Worm (Caenorhabditis elegans) whole organism, L4 larva: ENCODE data around the gene ZK675.4.

Experiments
- F10B5.3 ChIP-seq: sonication (generic microtip); optimal IDR thresholded peaks from 2 replicates; lab custom pipeline; 2016; ENCODE audit warnings: mild to moderate bottlenecking, missing genetic modification characterization, missing compliant biosample characterization
- F49E8.2 ChIP-seq: sonication (generic microtip); optimal IDR thresholded peaks from 2 replicates; lab custom pipeline; 2016; ENCODE audit warnings: missing compliant biosample characterization, mild to moderate bottlenecking, missing genetic modification characterization, borderline replicate concordance
- R02D3.7 ChIP-seq: fragments of 150-350 bp; sonication (generic microtip); optimal IDR thresholded peaks from 3 replicates; lab custom pipeline; 2014; ENCODE audit warnings: missing biosample characterization, missing genetic modification characterization
- T20F7.1 ChIP-seq: fragments of 200-800 bp; sonication (Bioruptor generic); optimal IDR thresholded peaks from 2 replicates; lab custom pipeline; 2018; ENCODE audit warnings: mild to moderate bottlenecking, missing genetic modification characterization, missing compliant biosample characterization
- T26A8.4 ChIP-seq: fragments of 200-800 bp; sonication (Bioruptor generic); IDR thresholded peaks from 2 replicates; pipeline ENCODE4 v1.3.6; 2022; ENCODE audit warnings: missing genetic modification characterization, missing compliant biosample characterization
- Y48G9A.11 ChIP-seq: fragments of 200-800 bp; sonication (Bioruptor generic); IDR thresholded peaks from 2 replicates; pipeline ENCODE4 v1.3.6; 2022; ENCODE audit warnings: missing genetic modification reagents, missing genetic modification characterization, missing compliant biosample characterization
- Y5F2A.4 ChIP-seq: fragments of 200-800 bp; sonication (Bioruptor generic); optimal IDR thresholded peaks from 2 replicates; lab custom pipeline; 2018; ENCODE audit warnings: mild to moderate bottlenecking, missing genetic modification characterization, missing compliant biosample characterization
- ZK337.2 ChIP-seq: fragments of 200-800 bp; sonication (Bioruptor generic); IDR thresholded peaks from 2 replicates; pipeline ENCODE4 v1.3.6; 2022; ENCODE audit warnings: missing genetic modification reagents, missing genetic modification characterization, missing compliant biosample characterization
- ZK546.5 ChIP-seq, 2 experiments: sonication (generic microtip); optimal IDR thresholded peaks; 2 replicates each; lab custom pipeline; 2017; ENCODE audit warnings: missing biosample characterization in 2 of 2, missing genetic modification characterization in 2 of 2
- aha-1 ChIP-seq: fragments of 150-350 bp; peaks from one replicate; lab custom pipeline; 2014; ENCODE audit warnings: missing biosample characterization, missing genetic modification characterization
- aly-2 ChIP-seq: sonication (generic microtip); optimal IDR thresholded peaks from 2 replicates; lab custom pipeline; 2018; ENCODE audit warnings: missing biosample characterization, missing genetic modification characterization
- arid-1 ChIP-seq: fragments of 200-800 bp; sonication (Bioruptor generic); conservative IDR thresholded peaks from 2 replicates; pipeline ENCODE4 v1.3.6; 2022; ENCODE audit warnings: missing genetic modification reagents, missing genetic modification characterization, missing compliant biosample characterization
- attf-4 ChIP-seq: sonication (generic microtip); optimal IDR thresholded peaks from 3 replicates; lab custom pipeline; 2017; ENCODE audit warnings: missing biosample characterization, missing genetic modification characterization
- ceh-20 ChIP-seq: fragments of 200-800 bp; sonication (Bioruptor generic); IDR thresholded peaks from 2 replicates; pipeline ENCODE4 v1.3.6; 2022; ENCODE audit warnings: missing genetic modification reagents, missing genetic modification characterization, missing compliant biosample characterization
- ceh-44 ChIP-seq: fragments of 200-800 bp; sonication (Bioruptor generic); IDR thresholded peaks from 2 replicates; pipeline ENCODE4 v1.3.6; 2022; ENCODE audit warnings: missing genetic modification reagents, missing genetic modification characterization, missing compliant biosample characterization
- ceh-82 ChIP-seq: sonication (generic microtip); optimal IDR thresholded peaks from 2 replicates; lab custom pipeline; 2017; ENCODE audit warnings: missing biosample characterization, missing genetic modification characterization
- daf-16 ChIP-seq, 3 experiments: sonication (generic microtip); optimal IDR thresholded peaks; 2 replicates each; lab custom pipeline; 2016 to 2017; ENCODE audit warnings: missing genetic modification characterization in 3 of 3, missing genetic modification reagents in 3 of 3, mild to moderate bottlenecking in 2 of 3, missing compliant biosample characterization in 2 of 3, missing biosample characterization in 1 of 3, moderate library complexity in 1 of 3
- daf-19 ChIP-seq: fragments of 200-800 bp; sonication (Bioruptor generic); conservative IDR thresholded peaks from 2 replicates; pipeline ENCODE4 v1.3.6; 2022; ENCODE audit warnings: missing genetic modification characterization, missing compliant biosample characterization
- dmd-6 ChIP-seq: fragments of 200-800 bp; sonication (Bioruptor generic); IDR thresholded peaks from 2 replicates; pipeline ENCODE4 v1.3.6; 2022; ENCODE audit warnings: missing genetic modification reagents, missing genetic modification characterization, missing compliant biosample characterization
- dmd-8 ChIP-seq: fragments of 200-800 bp; sonication (Bioruptor generic); IDR thresholded peaks from 2 replicates; pipeline ENCODE4 v1.3.6; 2022; ENCODE audit warnings: missing genetic modification characterization, missing compliant biosample characterization
- dpl-1 ChIP-seq: fragments of 150-350 bp; optimal IDR thresholded peaks from 2 replicates; lab custom pipeline; 2014; ENCODE audit warnings: missing biosample characterization, missing genetic modification reagents, missing genetic modification characterization
- duxl-1 ChIP-seq: sonication (generic microtip); optimal IDR thresholded peaks from 2 replicates; lab custom pipeline; 2016; ENCODE audit warnings: mild to moderate bottlenecking, missing genetic modification characterization, moderate library complexity, missing compliant biosample characterization; ENCODE audit not compliant: poor library complexity
- egl-43 ChIP-seq: fragments of 200-800 bp; sonication (Bioruptor generic); IDR thresholded peaks from 2 replicates; pipeline ENCODE4 v1.3.6; 2022; ENCODE audit warnings: missing genetic modification reagents, missing genetic modification characterization, missing compliant biosample characterization
- fos-1 ChIP-seq: fragments of 150-350 bp; optimal IDR thresholded peaks from 2 replicates; lab custom pipeline; 2014; ENCODE audit warnings: missing biosample characterization, missing genetic modification characterization
- jun-1 ChIP-seq: fragments of 150-350 bp; optimal IDR thresholded peaks from 2 replicates; lab custom pipeline; 2014; ENCODE audit warnings: missing biosample characterization, missing genetic modification reagents, missing genetic modification characterization
- lim-7 ChIP-seq: fragments of 200-800 bp; sonication (Bioruptor generic); IDR thresholded peaks from 2 replicates; pipeline ENCODE4 v1.3.6; 2022; ENCODE audit warnings: missing genetic modification characterization, missing compliant biosample characterization
- lin-13 ChIP-seq: fragments of 150-350 bp; optimal IDR thresholded peaks from 2 replicates; lab custom pipeline; 2014; ENCODE audit warnings: missing biosample characterization, missing genetic modification reagents, missing genetic modification characterization
- lin-38 ChIP-seq: fragments of 200-800 bp; sonication (Bioruptor generic); IDR thresholded peaks from 2 replicates; pipeline ENCODE4 v1.3.6; 2022; ENCODE audit warnings: missing genetic modification reagents, missing genetic modification characterization, missing compliant biosample characterization
- lin-39 ChIP-seq: fragments of 150-350 bp; optimal IDR thresholded peaks from 2 replicates; lab custom pipeline; 2014; ENCODE audit warnings: missing biosample characterization, missing genetic modification reagents, missing genetic modification characterization
- lsy-2 ChIP-seq, 2 experiments: fragments of 150-350 bp in 1 of 2; sonication (generic microtip) in 1 of 2; optimal IDR thresholded peaks; 2 replicates each; lab custom pipeline; 2014 to 2017; ENCODE audit warnings: missing biosample characterization in 2 of 2, missing genetic modification characterization in 2 of 2
- mdl-1 ChIP-seq, 2 experiments: fragments of 150-350 bp in 1 of 2; sonication (generic microtip) in 1 of 2; optimal IDR thresholded peaks; 2 replicates each; lab custom pipeline; 2014 to 2017; ENCODE audit warnings: missing biosample characterization in 2 of 2, missing genetic modification characterization in 2 of 2
- mxl-3 ChIP-seq: fragments of 200-800 bp; sonication (Bioruptor generic); optimal IDR thresholded peaks from 2 replicates; lab custom pipeline; 2018; ENCODE audit warnings: mild to moderate bottlenecking, missing genetic modification characterization, missing compliant biosample characterization
- nhr-111 ChIP-seq: fragments of 200-800 bp; sonication (Bioruptor generic); optimal IDR thresholded peaks from 2 replicates; lab custom pipeline; 2018; ENCODE audit warnings: mild to moderate bottlenecking, missing genetic modification characterization, missing compliant biosample characterization
- nhr-237 ChIP-seq: sonication (generic microtip); optimal IDR thresholded peaks from 2 replicates; lab custom pipeline; 2017; ENCODE audit warnings: missing biosample characterization, missing genetic modification characterization
- nhr-25 ChIP-seq: sonication (generic microtip); optimal IDR thresholded peaks from 2 replicates; lab custom pipeline; 2017; ENCODE audit warnings: missing genetic modification characterization, mild to moderate bottlenecking, missing compliant biosample characterization, antibody characterized with exemption, moderate library complexity, borderline replicate concordance; ENCODE audit not compliant: insufficient read depth
- nhr-28 ChIP-seq: fragments of 150-350 bp; optimal IDR thresholded peaks from 2 replicates; lab custom pipeline; 2014; ENCODE audit warnings: missing biosample characterization, missing genetic modification characterization
- nhr-48 ChIP-seq: sonication (generic microtip); optimal IDR thresholded peaks from 2 replicates; lab custom pipeline; 2016; ENCODE audit warnings: mild to moderate bottlenecking, missing genetic modification characterization, missing compliant biosample characterization
- nhr-76 ChIP-seq: fragments of 150-350 bp; optimal IDR thresholded peaks from 2 replicates; lab custom pipeline; 2014; ENCODE audit warnings: missing biosample characterization, missing genetic modification characterization
- pha-4 ChIP-seq, 2 experiments: fragments of 150-350 bp in 1 of 2; fragments of 200-800 bp in 1 of 2; sonication (Bioruptor generic) in 1 of 2; IDR thresholded peaks in 1 of 2; optimal IDR thresholded peaks in 1 of 2; 2 replicates each; pipeline versions ENCODE4 v1.3.6 to Lab custom; 2014 to 2022; ENCODE audit warnings: missing genetic modification characterization in 2 of 2, missing genetic modification reagents in 2 of 2, missing biosample characterization in 1 of 2, missing compliant biosample characterization in 1 of 2
- pqm-1 ChIP-seq: sonication (generic microtip); optimal IDR thresholded peaks from 2 replicates; lab custom pipeline; 2017; ENCODE audit warnings: missing biosample characterization, missing genetic modification characterization
- rbr-2 ChIP-seq: sonication (generic microtip); optimal IDR thresholded peaks from 2 replicates; lab custom pipeline; 2016; ENCODE audit warnings: missing genotype, missing genetic modification characterization, missing compliant biosample characterization
- snpc-4 ChIP-seq: fragments of 150-350 bp; optimal IDR thresholded peaks from 2 replicates; lab custom pipeline; 2014; ENCODE audit warnings: missing biosample characterization, missing genetic modification characterization
- unc-39 ChIP-seq: sonication (generic microtip); optimal IDR thresholded peaks from 2 replicates; lab custom pipeline; 2017; ENCODE audit warnings: missing biosample characterization, missing genetic modification characterization
- unc-62 ChIP-seq, 3 experiments: fragments of 150-350 bp in 1 of 3; sonication (generic microtip); optimal IDR thresholded peaks in 2 of 3; peaks in 1 of 3; 1 replicate in 1 of 3; 2 replicates in 2 of 3; lab custom pipeline; 2014 to 2017; ENCODE audit warnings: missing biosample characterization in 3 of 3, missing genetic modification characterization in 3 of 3, missing genetic modification reagents in 3 of 3, missing genotype in 1 of 3
- zag-1 ChIP-seq: fragments of 150-350 bp; optimal IDR thresholded peaks from 2 replicates; lab custom pipeline; 2014; ENCODE audit warnings: missing biosample characterization, missing genetic modification characterization
- zip-11 ChIP-seq: fragments of 200-800 bp; sonication (Bioruptor generic); IDR thresholded peaks from 2 replicates; pipeline ENCODE4 v1.3.6; 2022; ENCODE audit warnings: missing genetic modification characterization, missing compliant biosample characterization
- zip-2 ChIP-seq: fragments of 150-350 bp; optimal IDR thresholded peaks from 2 replicates; lab custom pipeline; 2014; ENCODE audit warnings: missing biosample characterization, missing genetic modification characterization
- ztf-7 ChIP-seq: fragments of 150-350 bp; optimal IDR thresholded peaks from 2 replicates; lab custom pipeline; 2014; ENCODE audit warnings: missing biosample characterization, missing genetic modification characterization

ZK675.4 gene

ce11 chrII:7870632-7871031 is 40.5 kb upstream of the ZK675.4 start (continued):
- no peak for TF ChIP-seq nhr-111 (GFP tag; lab: Kevin White, UChicago)
- no peak for TF ChIP-seq zip-2 (tag; lab: Kevin White, UChicago)
- TF ChIP-seq lsy-2 (tag; optimal IDR thresholded peaks at IDR 0.05; lab: Kevin White, UChicago), result peak; percentile 76 to 98
- peak; percentile 21 for TF ChIP-seq nhr-28 (tag; lab: Kevin White, UChicago)
- TF ChIP-seq lin-38 (GFP tag; lab: Robert Waterston, UW), result 0 out of 2 replicates have a peak, but pooled peaks have one; percentile 40
- no peak for TF ChIP-seq zag-1 (tag; lab: Kevin White, UChicago)

DNA sequence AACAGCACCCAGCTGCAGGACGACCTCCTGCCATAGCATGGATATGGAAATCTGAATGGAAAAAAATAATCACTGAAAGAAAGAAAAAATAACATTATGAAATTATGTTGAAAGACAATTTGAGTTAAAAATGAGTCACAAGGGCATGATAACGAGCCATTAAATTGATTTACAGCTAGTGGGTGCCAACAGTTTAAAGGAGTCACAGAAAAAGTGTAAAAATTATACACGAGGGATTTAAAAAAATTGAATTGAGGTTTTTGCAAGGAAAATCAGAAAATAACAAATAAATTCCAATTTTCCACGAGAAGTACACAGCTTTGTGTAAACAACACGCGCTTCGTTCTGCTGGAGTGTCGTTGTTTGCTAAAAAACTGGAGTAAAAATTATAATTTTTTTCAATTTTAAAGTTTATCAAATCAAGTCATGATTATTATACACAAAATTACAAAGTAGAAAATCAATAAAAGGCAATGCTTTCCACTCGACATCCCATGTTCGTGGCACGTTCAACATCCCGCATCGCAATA is 37.2 kb upstream of the ZK675.4 start, which contains the start of gene T01H3.3:
TSS of gene T01H3.3 (minus strand) at position 51 of the 530 bp plus-strand sequence.
- TF ChIP-seq lin-38 (GFP tag; lab: Robert Waterston, UW) (peak; percentile 20; the same call in 1 of the 2 replicates), zip-11 (GFP tag; lab: Robert Waterston, UW) (no peak), mdl-1 (tag; optimal IDR thresholded peaks at IDR 0.05; lab: Kevin White, UChicago) (no peak), lsy-2 (tag; optimal IDR thresholded peaks at IDR 0.05; lab: Kevin White, UChicago) (peak in 1 of 2 experiments; percentile 83), T26A8.4 (GFP tag; lab: Robert Waterston, UW) (no peak), unc-39 (tag; lab: Kevin White, UChicago) (no peak), duxl-1 (tag; lab: Kevin White, UChicago) (no peak), nhr-25 (tag; lab: Kevin White, UChicago) (no peak), daf-16 (GFP tag; optimal IDR thresholded peaks at IDR 0.05; lab: Kevin White, UChicago) (no peak), daf-16 (tag; optimal IDR thresholded peaks at IDR 0.05; lab: Kevin White, UChicago) (peak; percentile 16), R02D3.7 (tag; lab: Kevin White, UChicago) (no peak), ceh-44 (GFP tag; lab: Robert Waterston, UW) (no peak), dmd-8 (GFP tag; lab: Robert Waterston, UW) (no peak), Y5F2A.4 (no peak), dmd-6 (GFP tag; lab: Robert Waterston, UW) (no peak), jun-1 (tag; lab: Kevin White, UChicago) (no peak), pqm-1 (no peak), pha-4 (GFP tag; IDR thresholded peaks at IDR 0.05; lab: Robert Waterston, UW) (no peak), pha-4 (tag; optimal IDR thresholded peaks at IDR 0.05; lab: Kevin White, UChicago) (peak; percentile 65), nhr-111 (GFP tag; lab: Kevin White, UChicago) (no peak), lin-13 (GFP tag; lab: Kevin White, UChicago) (no peak), daf-19 (GFP tag; lab: Robert Waterston, UW) (no peak), egl-43 (GFP tag; lab: Robert Waterston, UW) (no peak), aly-2 (tag; lab: Kevin White, UChicago) (no peak), snpc-4 (tag; lab: Kevin White, UChicago) (no peak), ceh-20 (GFP tag; lab: Robert Waterston, UW) (no peak), T20F7.1 (GFP tag; lab: Kevin White, UChicago) (peak; percentile 96), ztf-7 (tag; lab: Kevin White, UChicago) (no peak), nhr-48 (tag; lab: Kevin White, UChicago) (no peak), mxl-3 (no peak), attf-4 (tag; lab: Kevin White, UChicago) (no peak), arid-1 (GFP tag; lab: Robert Waterston, UW) (no peak), nhr-76 (tag; lab: Kevin White, UChicago) (no peak), F10B5.3 (tag; lab: Kevin White, UChicago) (no peak), unc-62 (GFP tag; optimal IDR thresholded peaks at IDR 0.05 in 1 of 2; lab: Kevin White, UChicago) (no peak), unc-62 (tag; optimal IDR thresholded peaks at IDR 0.05; lab: Kevin White, UChicago) (no peak), lim-7 (GFP tag; lab: Robert Waterston, UW) (no peak), F49E8.2 (tag; lab: Kevin White, UChicago) (no peak), dpl-1 (GFP tag; lab: Kevin White, UChicago) (peak; percentile 41), ceh-82 (tag; lab: Kevin White, UChicago) (no peak), lin-39 (tag; lab: Kevin White, UChicago) (no peak), ZK337.2 (GFP tag; lab: Robert Waterston, UW) (no peak), Y48G9A.11 (GFP tag; lab: Robert Waterston, UW) (peak; percentile 59), nhr-237 (tag; lab: Kevin White, UChicago) (no peak), fos-1 (tag; lab: Kevin White, UChicago) (no peak), ZK546.5 (tag; optimal IDR thresholded peaks at IDR 0.05; lab: Kevin White, UChicago) (no peak), rbr-2 (tag; lab: Kevin White, UChicago) (peak; percentile 16), aha-1 (peak; percentile 86)
